Worm (Caenorhabditis elegans) whole organism, L2 larva: ENCODE results near the gene gtl-1.

Source experiments
- C34F6.9 ChIP-seq: fragments of 150-350 bp; optimal IDR thresholded peaks from 2 replicates; lab custom pipeline; 2014; ENCODE audit warnings: missing biosample characterization, missing genetic modification characterization
- F13H6.1 ChIP-seq: sonication (generic microtip); optimal IDR thresholded peaks from 2 replicates; lab custom pipeline; 2016; ENCODE audit warnings: missing genetic modification characterization, missing compliant biosample characterization
- R02D3.7 ChIP-seq: fragments of 150-350 bp; optimal IDR thresholded peaks from 2 replicates; lab custom pipeline; 2014; ENCODE audit warnings: missing biosample characterization, missing genetic modification characterization
- Y55F3AM.14 ChIP-seq: fragments of 200-800 bp; sonication (Bioruptor generic); optimal IDR thresholded peaks from 2 replicates; lab custom pipeline; 2018; ENCODE audit warnings: mild to moderate bottlenecking, missing genetic modification characterization, missing compliant biosample characterization
- ZK546.5 ChIP-seq: sonication (generic microtip); optimal IDR thresholded peaks from 2 replicates; lab custom pipeline; 2017; ENCODE audit warnings: missing biosample characterization, missing genetic modification characterization
- alr-1 ChIP-seq: fragments of 150-350 bp; optimal IDR thresholded peaks from 2 replicates; lab custom pipeline; 2014; ENCODE audit warnings: missing biosample characterization, missing genetic modification characterization
- aly-2 ChIP-seq: fragments of 150-350 bp; optimal IDR thresholded peaks from 2 replicates; lab custom pipeline; 2014; ENCODE audit warnings: missing biosample characterization, missing genetic modification characterization
- ama-1 ChIP-seq: fragments of 150-350 bp; optimal IDR thresholded peaks from 2 replicates; lab custom pipeline; 2018; ENCODE audit warnings: inconsistent platforms
- blmp-1 ChIP-seq: sonication (generic microtip); optimal IDR thresholded peaks from 2 replicates; lab custom pipeline; 2017; ENCODE audit warnings: missing genetic modification characterization, mild to moderate bottlenecking, missing compliant biosample characterization, antibody characterized with exemption, moderate library complexity; ENCODE audit not compliant: insufficient read depth
- ceh-16 ChIP-seq: fragments of 150-350 bp; optimal IDR thresholded peaks from 2 replicates; lab custom pipeline; 2014; ENCODE audit warnings: missing biosample characterization, missing genetic modification characterization
- ceh-82 ChIP-seq: fragments of 150-350 bp; optimal IDR thresholded peaks from 2 replicates; lab custom pipeline; 2014; ENCODE audit warnings: missing biosample characterization, missing genetic modification characterization
- crh-2 ChIP-seq: sonication (generic microtip); optimal IDR thresholded peaks from 2 replicates; lab custom pipeline; 2017; ENCODE audit warnings: missing biosample characterization, missing genetic modification characterization
- dmd-4 ChIP-seq: sonication (generic microtip); optimal IDR thresholded peaks from 2 replicates; lab custom pipeline; 2017; ENCODE audit warnings: missing biosample characterization, missing genetic modification characterization
- egl-27 ChIP-seq: sonication (generic microtip); optimal IDR thresholded peaks from 3 replicates; lab custom pipeline; 2017; ENCODE audit warnings: missing biosample characterization, missing genetic modification reagents, missing genetic modification characterization
- elt-1 ChIP-seq: fragments of 150-350 bp; optimal IDR thresholded peaks from 2 replicates; lab custom pipeline; 2014; ENCODE audit warnings: missing biosample characterization, missing genetic modification characterization
- fos-1 ChIP-seq: fragments of 150-350 bp; optimal IDR thresholded peaks from 2 replicates; lab custom pipeline; 2014; ENCODE audit warnings: missing biosample characterization, missing genetic modification characterization
- lin-13 ChIP-seq: fragments of 150-350 bp; optimal IDR thresholded peaks from 2 replicates; lab custom pipeline; 2014; ENCODE audit warnings: missing biosample characterization, missing genetic modification reagents, missing genetic modification characterization
- mab-5 ChIP-seq: fragments of 150-350 bp; optimal IDR thresholded peaks from 2 replicates; lab custom pipeline; 2014; ENCODE audit warnings: missing biosample characterization, missing genetic modification characterization
- mdl-1 ChIP-seq, 2 experiments: fragments of 150-350 bp in 1 of 2; sonication (generic microtip) in 1 of 2; optimal IDR thresholded peaks; 2 replicates each; lab custom pipeline; 2017; ENCODE audit warnings: missing biosample characterization in 2 of 2, missing genetic modification characterization in 2 of 2
- nhr-10 ChIP-seq: sonication (generic microtip); optimal IDR thresholded peaks from 2 replicates; lab custom pipeline; 2017; ENCODE audit warnings: missing biosample characterization, missing genetic modification characterization
- nhr-11 ChIP-seq: fragments of 150-350 bp; optimal IDR thresholded peaks from 2 replicates; lab custom pipeline; 2014; ENCODE audit warnings: missing biosample characterization, missing genetic modification characterization
- nhr-12 ChIP-seq: fragments of 150-350 bp; optimal IDR thresholded peaks from 2 replicates; lab custom pipeline; 2014; ENCODE audit warnings: missing biosample characterization, missing genetic modification characterization
- nhr-23 ChIP-seq: fragments of 150-350 bp; optimal IDR thresholded peaks from 2 replicates; lab custom pipeline; 2014; ENCODE audit warnings: missing biosample characterization, missing genetic modification reagents, missing genetic modification characterization
- nhr-25 ChIP-seq: fragments of 150-350 bp; sonication (generic microtip); optimal IDR thresholded peaks from 3 replicates; lab custom pipeline; 2014; ENCODE audit warnings: missing biosample characterization, missing genetic modification characterization
- nhr-6 ChIP-seq: fragments of 150-350 bp; optimal IDR thresholded peaks from 2 replicates; lab custom pipeline; 2014; ENCODE audit warnings: missing biosample characterization, missing genetic modification characterization
- nhr-77 ChIP-seq: fragments of 150-350 bp; optimal IDR thresholded peaks from 2 replicates; lab custom pipeline; 2014; ENCODE audit warnings: missing biosample characterization, missing genetic modification characterization
- sem-4 ChIP-seq: fragments of 150-350 bp; optimal IDR thresholded peaks from 2 replicates; lab custom pipeline; 2014; ENCODE audit warnings: missing biosample characterization, missing genetic modification reagents, missing genetic modification characterization
- skn-1 ChIP-seq: sonication (generic microtip); optimal IDR thresholded peaks from 2 replicates; lab custom pipeline; 2017; ENCODE audit warnings: missing biosample characterization, missing genetic modification characterization
- sma-3 ChIP-seq: sonication (generic microtip); optimal IDR thresholded peaks from 2 replicates; lab custom pipeline; 2016; ENCODE audit warnings: missing genetic modification reagents, missing genetic modification characterization, missing compliant biosample characterization
- sma-9 ChIP-seq, 2 experiments: fragments of 150-350 bp in 1 of 2; sonication (generic microtip) in 1 of 2; optimal IDR thresholded peaks; 2 replicates each; lab custom pipeline; 2014 to 2016; ENCODE audit warnings: missing genetic modification characterization in 2 of 2, mild to moderate bottlenecking in 1 of 2, missing biosample characterization in 1 of 2, missing compliant biosample characterization in 1 of 2, missing genetic modification reagents in 1 of 2, moderate library complexity in 1 of 2
- unc-39 ChIP-seq: fragments of 150-350 bp; optimal IDR thresholded peaks from 2 replicates; lab custom pipeline; 2014; ENCODE audit warnings: missing biosample characterization, missing genetic modification characterization
- unc-62 ChIP-seq: fragments of 150-350 bp; optimal IDR thresholded peaks from 2 replicates; lab custom pipeline; 2014; ENCODE audit warnings: missing biosample characterization, missing genetic modification reagents, missing genetic modification characterization
- zag-1 ChIP-seq: fragments of 150-350 bp; optimal IDR thresholded peaks from 2 replicates; lab custom pipeline; 2014; ENCODE audit warnings: missing biosample characterization, missing genetic modification characterization
- ztf-1 ChIP-seq: fragments of 200-800 bp; sonication (Bioruptor generic); conservative IDR thresholded peaks from 2 replicates; pipeline ENCODE4 v1.3.6; 2022; ENCODE audit warnings: missing genetic modification characterization, missing compliant biosample characterization
- ztf-11 ChIP-seq: sonication (generic microtip); optimal IDR thresholded peaks from 2 replicates; lab custom pipeline; 2017; ENCODE audit warnings: missing biosample characterization, missing genetic modification characterization
- ztf-4 ChIP-seq: fragments of 150-350 bp; optimal IDR thresholded peaks from 2 replicates; lab custom pipeline; 2014; ENCODE audit warnings: missing biosample characterization, missing genetic modification characterization

gtl-1 gene

ce11 chrIV:11223878-11224277, 35.5 kb downstream of the gtl-1 start, which contains the start of gene C29F4.3:
Gene C29F4.3 (minus strand): TSS chrIV:11223978.
- no peak for TF ChIP-seq nhr-25
- no peak for TF ChIP-seq ZK546.5 (tag; lab: Kevin White, UChicago)
- no peak for TF ChIP-seq sma-9 (GFP tag; optimal IDR thresholded peaks at IDR 0.05; lab: Kevin White, UChicago)
- TF ChIP-seq sma-9 (tag; optimal IDR thresholded peaks at IDR 0.05; lab: Kevin White, UChicago), result no peak
- no peak for TF ChIP-seq Y55F3AM.14
- no peak for TF ChIP-seq R02D3.7
- no peak for TF ChIP-seq lin-13 (GFP tag; lab: Kevin White, UChicago)
- TF ChIP-seq ztf-11, result no peak
- TF ChIP-seq unc-39 (tag; lab: Kevin White, UChicago), result no peak
- TF ChIP-seq ztf-4 (tag; lab: Kevin White, UChicago), result no peak
- TF ChIP-seq mab-5, result no peak
- no peak for TF ChIP-seq ztf-1 (GFP tag; lab: Robert Waterston, UW)
- no peak for TF ChIP-seq C34F6.9
- TF ChIP-seq nhr-11 (tag; lab: Kevin White, UChicago), result no peak
- no peak for TF ChIP-seq F13H6.1 (tag; lab: Kevin White, UChicago)
- TF ChIP-seq mdl-1 (tag; optimal IDR thresholded peaks at IDR 0.05; lab: Kevin White, UChicago), result no peak
- no peak for TF ChIP-seq fos-1
- no peak for TF ChIP-seq elt-1 (tag; lab: Kevin White, UChicago)
- TF ChIP-seq nhr-6 (tag; lab: Kevin White, UChicago), result no peak
- no peak for TF ChIP-seq nhr-12 (tag; lab: Kevin White, UChicago)

- TF ChIP-seq skn-1 (tag; lab: Kevin White, UChicago) (no peak), sma-3 (no peak), F13H6.1 (tag; lab: Kevin White, UChicago) (no peak), nhr-6 (tag; lab: Kevin White, UChicago) (no peak), blmp-1 (no peak), aly-2 (tag; lab: Kevin White, UChicago) (no peak), ceh-82 (no peak), nhr-12 (tag; lab: Kevin White, UChicago) (no peak), crh-2 (no peak), nhr-10 (tag; lab: Kevin White, UChicago) (no peak), zag-1 (tag; lab: Kevin White, UChicago) (no peak), unc-62 (GFP tag; lab: Kevin White, UChicago) (no peak), elt-1 (tag; lab: Kevin White, UChicago) (no peak)
- TF ChIP-seq, all 48 proteins: peak for 0
Observed at ce11 chrIV:11218037-11218436, 41.3 kb downstream of the gtl-1 start, which contains the start of gene zip-6. Gene zip-6 (minus strand): TSS chrIV:11218137.

ce11 chrIV:11212978-11213377, 46.4 kb downstream of the gtl-1 start:
- TF ChIP-seq nhr-23 (tag; lab: Kevin White, UChicago) (no peak), ceh-82 (no peak), sma-3 (no peak), mdl-1 (tag; optimal IDR thresholded peaks at IDR 0.05; lab: Kevin White, UChicago) (no peak), nhr-77 (tag; lab: Kevin White, UChicago) (no peak), alr-1 (no peak), dmd-4 (no peak), C34F6.9 (no peak), skn-1 (tag; lab: Kevin White, UChicago) (no peak), lin-13 (GFP tag; lab: Kevin White, UChicago) (no peak), F13H6.1 (tag; lab: Kevin White, UChicago) (no peak), nhr-12 (tag; lab: Kevin White, UChicago) (no peak), ama-1 (lab: Kevin White, UChicago) (no peak), zag-1 (tag; lab: Kevin White, UChicago) (no peak), Y55F3AM.14 (no peak), blmp-1 (no peak), sem-4 (tag; lab: Kevin White, UChicago) (no peak), R02D3.7 (no peak), nhr-10 (tag; lab: Kevin White, UChicago) (no peak)

ce11 chrIV:11211547-11211946, 47.8 kb downstream of the gtl-1 start:
- no peak for TF ChIP-seq ztf-1 (GFP tag; lab: Robert Waterston, UW)
- no peak for TF ChIP-seq egl-27 (tag; lab: Kevin White, UChicago)
- TF ChIP-seq ama-1 (lab: Kevin White, UChicago), result no peak
- TF ChIP-seq crh-2, result peak; percentile 57
- peak; percentile 96 for TF ChIP-seq fos-1
- TF ChIP-seq elt-1 (tag; lab: Kevin White, UChicago), result peak; percentile 89
- no peak for TF ChIP-seq skn-1 (tag; lab: Kevin White, UChicago)
- no peak for TF ChIP-seq blmp-1
- no peak for TF ChIP-seq mdl-1 (tag; optimal IDR thresholded peaks at IDR 0.05; lab: Kevin White, UChicago)
- peak; percentile 95 for TF ChIP-seq ceh-16 (tag; lab: Kevin White, UChicago)
